Worm (Caenorhabditis elegans) whole organism, L2 larva: ENCODE results near the gene pfs-2.

ENCODE experiments used
- C34F6.9 ChIP-seq: fragments of 150-350 bp; optimal IDR thresholded peaks from 2 replicates; lab custom pipeline; 2014; ENCODE audit warnings: missing biosample characterization, missing genetic modification characterization
- F13H6.1 ChIP-seq: sonication (generic microtip); optimal IDR thresholded peaks from 2 replicates; lab custom pipeline; 2016; ENCODE audit warnings: missing genetic modification characterization, missing compliant biosample characterization
- ZK546.5 ChIP-seq: sonication (generic microtip); optimal IDR thresholded peaks from 2 replicates; lab custom pipeline; 2017; ENCODE audit warnings: missing biosample characterization, missing genetic modification characterization
- alr-1 ChIP-seq: fragments of 150-350 bp; optimal IDR thresholded peaks from 2 replicates; lab custom pipeline; 2014; ENCODE audit warnings: missing biosample characterization, missing genetic modification characterization
- aly-2 ChIP-seq: fragments of 150-350 bp; optimal IDR thresholded peaks from 2 replicates; lab custom pipeline; 2014; ENCODE audit warnings: missing biosample characterization, missing genetic modification characterization
- ama-1 ChIP-seq: fragments of 150-350 bp; optimal IDR thresholded peaks from 2 replicates; lab custom pipeline; 2018; ENCODE audit warnings: inconsistent platforms
- blmp-1 ChIP-seq: sonication (generic microtip); optimal IDR thresholded peaks from 2 replicates; lab custom pipeline; 2017; ENCODE audit warnings: missing genetic modification characterization, mild to moderate bottlenecking, missing compliant biosample characterization, antibody characterized with exemption, moderate library complexity; ENCODE audit not compliant: insufficient read depth
- ceh-16 ChIP-seq: fragments of 150-350 bp; optimal IDR thresholded peaks from 2 replicates; lab custom pipeline; 2014; ENCODE audit warnings: missing biosample characterization, missing genetic modification characterization
- dmd-4 ChIP-seq: sonication (generic microtip); optimal IDR thresholded peaks from 2 replicates; lab custom pipeline; 2017; ENCODE audit warnings: missing biosample characterization, missing genetic modification characterization
- elt-1 ChIP-seq: fragments of 150-350 bp; optimal IDR thresholded peaks from 2 replicates; lab custom pipeline; 2014; ENCODE audit warnings: missing biosample characterization, missing genetic modification characterization
- elt-3 ChIP-seq: sonication (generic microtip); optimal IDR thresholded peaks from 2 replicates; lab custom pipeline; 2017; ENCODE audit warnings: missing biosample characterization, missing genetic modification characterization
- fos-1 ChIP-seq: fragments of 150-350 bp; optimal IDR thresholded peaks from 2 replicates; lab custom pipeline; 2014; ENCODE audit warnings: missing biosample characterization, missing genetic modification characterization
- gmeb-1 ChIP-seq: fragments of 150-350 bp; optimal IDR thresholded peaks from 2 replicates; lab custom pipeline; 2014; ENCODE audit warnings: missing biosample characterization, missing genetic modification characterization
- lin-11 ChIP-seq: fragments of 150-350 bp; sonication (generic microtip); optimal IDR thresholded peaks from 2 replicates; lab custom pipeline; 2014; ENCODE audit warnings: missing biosample characterization, missing genetic modification characterization, inconsistent platforms, mixed read lengths
- lin-39 ChIP-seq: fragments of 150-350 bp; optimal IDR thresholded peaks from 2 replicates; lab custom pipeline; 2014; ENCODE audit warnings: missing biosample characterization, missing genetic modification reagents, missing genetic modification characterization
- lsy-2 ChIP-seq, 2 experiments: fragments of 150-350 bp in 1 of 2; sonication (generic microtip) in 1 of 2; optimal IDR thresholded peaks; 2 replicates each; lab custom pipeline; 2014 to 2017; ENCODE audit warnings: missing biosample characterization in 2 of 2, missing genetic modification characterization in 2 of 2
- mab-5 ChIP-seq: fragments of 150-350 bp; optimal IDR thresholded peaks from 2 replicates; lab custom pipeline; 2014; ENCODE audit warnings: missing biosample characterization, missing genetic modification characterization
- mbf-1 ChIP-seq: sonication (generic microtip); optimal IDR thresholded peaks from 2 replicates; lab custom pipeline; 2017; ENCODE audit warnings: missing biosample characterization, missing genetic modification characterization
- nhr-10 ChIP-seq: sonication (generic microtip); optimal IDR thresholded peaks from 2 replicates; lab custom pipeline; 2017; ENCODE audit warnings: missing biosample characterization, missing genetic modification characterization
- nhr-11 ChIP-seq: fragments of 150-350 bp; optimal IDR thresholded peaks from 2 replicates; lab custom pipeline; 2014; ENCODE audit warnings: missing biosample characterization, missing genetic modification characterization
- nhr-12 ChIP-seq: fragments of 150-350 bp; optimal IDR thresholded peaks from 2 replicates; lab custom pipeline; 2014; ENCODE audit warnings: missing biosample characterization, missing genetic modification characterization
- nhr-129 ChIP-seq: fragments of 150-350 bp; optimal IDR thresholded peaks from 2 replicates; lab custom pipeline; 2014; ENCODE audit warnings: missing biosample characterization, missing genetic modification characterization
- nhr-21 ChIP-seq: fragments of 150-350 bp; optimal IDR thresholded peaks from 2 replicates; lab custom pipeline; 2014; ENCODE audit warnings: missing biosample characterization, missing genetic modification characterization
- nhr-23 ChIP-seq: fragments of 150-350 bp; optimal IDR thresholded peaks from 2 replicates; lab custom pipeline; 2014; ENCODE audit warnings: missing biosample characterization, missing genetic modification reagents, missing genetic modification characterization
- nhr-25 ChIP-seq: fragments of 150-350 bp; sonication (generic microtip); optimal IDR thresholded peaks from 3 replicates; lab custom pipeline; 2014; ENCODE audit warnings: missing biosample characterization, missing genetic modification characterization
- peb-1 ChIP-seq: fragments of 150-350 bp; optimal IDR thresholded peaks from 2 replicates; lab custom pipeline; 2014; ENCODE audit warnings: missing biosample characterization, missing genetic modification characterization
- sem-4 ChIP-seq: fragments of 150-350 bp; optimal IDR thresholded peaks from 2 replicates; lab custom pipeline; 2014; ENCODE audit warnings: missing biosample characterization, missing genetic modification reagents, missing genetic modification characterization
- skn-1 ChIP-seq: sonication (generic microtip); optimal IDR thresholded peaks from 2 replicates; lab custom pipeline; 2017; ENCODE audit warnings: missing biosample characterization, missing genetic modification characterization
- sma-9 ChIP-seq, 2 experiments: fragments of 150-350 bp in 1 of 2; sonication (generic microtip) in 1 of 2; optimal IDR thresholded peaks; 2 replicates each; lab custom pipeline; 2014 to 2016; ENCODE audit warnings: missing genetic modification characterization in 2 of 2, mild to moderate bottlenecking in 1 of 2, missing biosample characterization in 1 of 2, missing compliant biosample characterization in 1 of 2, missing genetic modification reagents in 1 of 2, moderate library complexity in 1 of 2
- snpc-4 ChIP-seq: fragments of 150-350 bp; optimal IDR thresholded peaks from 2 replicates; lab custom pipeline; 2014; ENCODE audit warnings: missing biosample characterization, missing genetic modification characterization
- unc-39 ChIP-seq: fragments of 150-350 bp; optimal IDR thresholded peaks from 2 replicates; lab custom pipeline; 2014; ENCODE audit warnings: missing biosample characterization, missing genetic modification characterization
- unc-62 ChIP-seq: fragments of 150-350 bp; optimal IDR thresholded peaks from 2 replicates; lab custom pipeline; 2014; ENCODE audit warnings: missing biosample characterization, missing genetic modification reagents, missing genetic modification characterization
- zag-1 ChIP-seq: fragments of 150-350 bp; optimal IDR thresholded peaks from 2 replicates; lab custom pipeline; 2014; ENCODE audit warnings: missing biosample characterization, missing genetic modification characterization
- ztf-1 ChIP-seq: fragments of 200-800 bp; sonication (Bioruptor generic); conservative IDR thresholded peaks from 2 replicates; pipeline ENCODE4 v1.3.6; 2022; ENCODE audit warnings: missing genetic modification characterization, missing compliant biosample characterization
- ztf-11 ChIP-seq: sonication (generic microtip); optimal IDR thresholded peaks from 2 replicates; lab custom pipeline; 2017; ENCODE audit warnings: missing biosample characterization, missing genetic modification characterization
- ztf-4 ChIP-seq: fragments of 150-350 bp; optimal IDR thresholded peaks from 2 replicates; lab custom pipeline; 2014; ENCODE audit warnings: missing biosample characterization, missing genetic modification characterization

Gene pfs-2

DNA sequence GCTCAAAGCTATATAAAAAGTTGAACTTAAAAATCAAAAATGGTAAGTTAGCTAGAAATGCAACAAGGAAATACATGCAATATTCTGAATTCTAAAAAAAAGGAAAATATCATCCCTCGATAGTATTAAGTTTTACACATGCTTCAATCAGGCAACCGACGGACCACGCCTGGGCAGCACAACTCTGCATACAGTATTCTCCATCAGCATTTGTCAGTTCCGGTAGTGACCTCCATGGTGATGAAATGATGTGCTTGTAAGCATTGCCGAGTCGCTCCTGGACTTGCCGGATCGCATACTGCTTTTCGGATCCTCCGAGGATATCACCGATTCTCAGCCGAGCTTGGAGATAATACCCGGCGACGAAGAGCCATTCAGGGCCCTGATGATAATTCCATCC, 7.4 kb upstream of the pfs-2 start:
- TF ChIP-seq lsy-2 (tag; optimal IDR thresholded peaks at IDR 0.05; lab: Kevin White, UChicago) (peak in 1 of 2 experiments; percentile 15), sma-9 (GFP tag; optimal IDR thresholded peaks at IDR 0.05; lab: Kevin White, UChicago) (no peak), sma-9 (tag; optimal IDR thresholded peaks at IDR 0.05; lab: Kevin White, UChicago) (no peak)

DNA sequence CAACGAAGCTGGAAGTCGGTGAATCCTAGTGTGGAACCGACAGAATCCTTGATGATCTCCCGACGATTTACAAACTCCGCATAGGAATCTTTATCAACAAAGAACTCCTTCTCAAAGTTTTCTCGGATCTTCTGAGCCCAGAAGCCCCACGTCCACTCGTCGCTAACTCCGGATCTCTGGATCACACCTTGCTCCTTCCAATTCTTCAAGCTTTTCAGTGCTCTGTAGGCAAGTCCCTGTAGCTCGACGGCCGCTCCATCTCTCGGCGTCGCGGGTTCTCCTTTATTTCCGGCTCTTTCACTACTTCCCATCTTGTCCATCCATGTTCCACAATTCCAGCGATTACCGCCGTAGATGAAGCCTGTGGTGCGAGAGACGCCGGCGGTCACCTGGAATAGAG, 6.8 kb upstream of the pfs-2 start:
- no peak for TF ChIP-seq nhr-12
- no peak for TF ChIP-seq unc-62 (GFP tag; lab: Kevin White, UChicago)
- no peak for TF ChIP-seq dmd-4 (tag; lab: Kevin White, UChicago)
- no peak for TF ChIP-seq nhr-23 (tag; lab: Kevin White, UChicago)
- TF ChIP-seq elt-1 (tag; lab: Kevin White, UChicago): no peak

DNA sequence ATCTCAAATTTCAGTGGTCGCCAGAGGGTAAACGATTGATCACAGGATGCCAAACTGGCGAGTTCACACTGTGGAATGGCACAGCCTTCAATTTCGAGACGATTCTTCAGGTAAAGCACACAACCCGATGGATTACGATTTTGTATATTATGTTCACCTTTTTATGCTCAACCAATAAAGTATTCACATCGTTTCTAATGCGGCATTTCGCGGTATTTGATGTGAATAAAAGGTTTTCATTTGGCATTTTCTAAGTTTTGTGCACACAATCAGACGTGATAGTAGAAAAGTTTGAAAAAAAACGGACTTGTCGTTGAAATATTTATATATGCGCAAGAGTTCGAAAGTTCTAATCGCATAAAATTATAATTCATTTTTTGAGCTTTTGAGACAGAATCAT, 841 bp downstream of the pfs-2 start:
- TF ChIP-seq mbf-1 (tag; lab: Kevin White, UChicago) (no peak), blmp-1 (tag; lab: Kevin White, UChicago) (no peak), snpc-4 (no peak), nhr-25 (tag; lab: Kevin White, UChicago) (no peak), gmeb-1 (no peak), zag-1 (no peak), unc-39 (tag; lab: Kevin White, UChicago) (no peak), alr-1 (no peak), elt-1 (tag; lab: Kevin White, UChicago) (no peak), nhr-11 (tag; lab: Kevin White, UChicago) (no peak), nhr-10 (tag; lab: Kevin White, UChicago) (no peak), lin-39 (no peak), fos-1 (tag; lab: Kevin White, UChicago) (no peak), mab-5 (tag; lab: Kevin White, UChicago) (no peak), lin-11 (tag; lab: Kevin White, UChicago) (no peak), ztf-1 (no peak), skn-1 (tag; lab: Kevin White, UChicago) (no peak)

DNA sequence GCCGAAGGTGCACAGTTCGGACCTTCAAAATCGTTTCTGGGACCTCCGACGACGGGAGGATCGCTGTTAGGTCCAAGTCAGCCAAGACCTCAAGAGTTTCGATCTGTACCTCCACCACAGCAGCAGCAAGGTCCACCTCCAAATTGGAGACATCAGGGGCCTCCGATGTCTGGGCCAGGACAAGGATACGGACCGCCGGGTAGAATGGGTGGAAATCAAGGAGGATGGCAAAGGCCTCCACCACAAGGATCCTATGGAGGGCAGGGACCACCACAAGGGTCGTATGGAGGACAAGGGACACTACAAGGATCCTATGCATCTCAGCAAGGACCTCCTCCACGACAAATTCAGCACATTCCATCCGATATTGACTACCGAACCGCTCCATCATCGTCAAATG, 2.5 kb downstream of the pfs-2 start:
- no peak for TF ChIP-seq ceh-16
- no peak for TF ChIP-seq ztf-1
- no peak for TF ChIP-seq ZK546.5 (tag; lab: Kevin White, UChicago)
- no peak for TF ChIP-seq elt-1 (tag; lab: Kevin White, UChicago)
- TF ChIP-seq ama-1 (lab: Kevin White, UChicago): no peak
- TF ChIP-seq F13H6.1: no peak
- TF ChIP-seq lin-39: no peak

DNA sequence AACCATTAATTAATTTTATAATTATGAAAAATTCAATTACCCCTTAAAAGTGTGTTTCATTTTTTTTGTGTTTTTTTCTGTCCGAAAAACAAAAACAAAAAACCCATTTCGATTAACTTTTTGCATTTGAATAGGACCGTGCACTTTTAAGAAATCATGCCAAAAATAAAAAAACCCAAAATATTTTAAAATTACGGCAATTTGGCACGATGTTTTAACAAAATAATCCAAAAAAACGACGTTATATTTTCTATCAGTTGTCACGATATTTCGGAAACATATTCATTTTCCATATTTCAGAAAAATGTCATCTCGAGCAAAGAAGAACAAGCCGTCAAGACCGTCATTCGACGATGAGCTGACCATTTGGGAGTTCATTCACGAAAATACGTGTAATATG, 3.6 kb downstream of the pfs-2 start, which contains the start of gene tebp-1:
tebp-1 (plus strand) TSS at position 301 of the 400 bp plus-strand sequence.
- TF ChIP-seq sem-4 (tag; lab: Kevin White, UChicago) (no peak), nhr-11 (tag; lab: Kevin White, UChicago) (no peak), peb-1 (tag; lab: Kevin White, UChicago) (no peak), aly-2 (tag; lab: Kevin White, UChicago) (no peak), fos-1 (tag; lab: Kevin White, UChicago) (no peak), nhr-129 (tag; lab: Kevin White, UChicago) (no peak), nhr-21 (tag; lab: Kevin White, UChicago) (no peak), C34F6.9 (tag; lab: Kevin White, UChicago) (no peak), unc-62 (GFP tag; lab: Kevin White, UChicago) (no peak), mab-5 (tag; lab: Kevin White, UChicago) (no peak), ZK546.5 (tag; lab: Kevin White, UChicago) (no peak), ztf-4 (tag; lab: Kevin White, UChicago) (no peak), lin-11 (tag; lab: Kevin White, UChicago) (no peak), elt-3 (tag; lab: Kevin White, UChicago) (no peak), ztf-11 (tag; lab: Kevin White, UChicago) (no peak)
